Fruit fly (Drosophila melanogaster) whole organism: ENCODE data around the gene Cyp6d4.

Source experiments
- CG8478 ChIP-seq: fragments of >200 bp; optimal IDR thresholded peaks from 2 replicates; lab custom pipeline; 2018; ENCODE audit warnings: inconsistent platforms
- Dll ChIP-seq: fragments of >200 bp; optimal IDR thresholded peaks from 2 replicates; lab custom pipeline; 2017
- psq ChIP-seq: fragments of >200 bp; optimal IDR thresholded peaks from 2 replicates; lab custom pipeline; 2017

DNA sequence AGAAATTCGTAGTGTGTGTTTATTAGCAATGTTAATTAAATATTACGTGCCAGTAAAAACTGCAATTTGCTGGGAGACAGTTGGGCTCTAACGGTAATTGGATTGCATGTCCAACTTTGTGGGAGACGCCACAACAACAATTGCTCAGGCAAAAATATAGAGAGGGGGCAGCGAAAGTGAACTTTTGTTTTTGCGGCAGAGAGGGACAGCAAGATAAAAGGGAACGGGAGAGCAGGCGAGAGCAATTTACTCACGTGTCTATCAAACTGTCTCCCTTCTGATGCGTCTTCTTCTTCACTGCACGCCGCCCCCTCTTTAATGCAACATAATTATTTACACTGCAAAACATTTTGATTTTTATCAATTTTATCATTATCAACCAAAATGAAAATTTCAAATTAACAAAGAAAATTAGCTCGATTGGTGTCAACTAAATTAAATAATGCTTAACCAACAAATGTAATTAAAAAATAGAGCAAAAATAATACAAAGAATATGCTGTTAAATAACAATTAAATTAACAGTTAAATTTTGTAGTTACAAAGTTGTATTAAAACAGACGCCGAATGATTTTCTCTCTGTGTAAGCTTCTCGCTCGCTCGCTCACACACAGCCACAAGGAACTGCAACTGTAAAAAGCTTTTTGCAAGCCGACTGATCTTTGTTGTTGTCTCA, 30.7 kb upstream of the Cyp6d4 start:
- TF ChIP-seq Dll (lab: Kevin White, UChicago) (no peak), CG8478 (lab: Kevin White, UChicago) (no peak), psq (lab: Kevin White, UChicago) (no peak)
